Fruit fly (Drosophila melanogaster) whole organism, prepupa: ENCODE results near the gene hdm.

Source experiments
- CG11762 ChIP-seq: fragments of 200-800 bp; sonication (Bioruptor generic); optimal IDR thresholded peaks from 3 replicates; lab custom pipeline; 2016; ENCODE audit warnings: missing biosample characterization, missing genetic modification characterization; ENCODE audit not compliant: insufficient read depth
- CG1621 ChIP-seq: fragments of 200-800 bp; sonication (Bioruptor generic); optimal IDR thresholded peaks from 3 replicates; lab custom pipeline; 2018; ENCODE audit warnings: missing biosample characterization, mild to moderate bottlenecking, missing genetic modification characterization
- CG6854 ChIP-seq: fragments of 200-800 bp; sonication (Bioruptor generic); optimal IDR thresholded peaks from 2 replicates; lab custom pipeline; 2017; ENCODE audit warnings: missing biosample characterization, mild to moderate bottlenecking, missing genetic modification characterization
- CG8632 ChIP-seq: fragments of 200-800 bp; sonication (Bioruptor generic); optimal IDR thresholded peaks from 3 replicates; lab custom pipeline; 2016; ENCODE audit warnings: missing biosample characterization, missing genetic modification characterization
- Eip75B ChIP-seq: fragments of 200-800 bp; sonication (Bioruptor generic); optimal IDR thresholded peaks from 3 replicates; lab custom pipeline; 2016; ENCODE audit warnings: missing biosample characterization, missing genetic modification characterization
- Lpt ChIP-seq: fragments of 200-800 bp; sonication (Bioruptor generic); optimal IDR thresholded peaks from 3 replicates; lab custom pipeline; 2016; ENCODE audit warnings: missing biosample characterization, missing genetic modification characterization
- Met ChIP-seq: fragments of 200-800 bp; sonication (Bioruptor generic); optimal IDR thresholded peaks from 3 replicates; lab custom pipeline; 2016; ENCODE audit warnings: missing biosample characterization, missing genetic modification characterization
- Smox ChIP-seq: fragments of 200-800 bp; sonication (Bioruptor generic); optimal IDR thresholded peaks from 3 replicates; lab custom pipeline; 2016; ENCODE audit warnings: missing biosample characterization, missing genetic modification characterization
- Sox14 ChIP-seq: fragments of 200-800 bp; sonication (Bioruptor generic); optimal IDR thresholded peaks from 3 replicates; lab custom pipeline; 2016; ENCODE audit warnings: missing biosample characterization, missing genetic modification characterization

DNA sequence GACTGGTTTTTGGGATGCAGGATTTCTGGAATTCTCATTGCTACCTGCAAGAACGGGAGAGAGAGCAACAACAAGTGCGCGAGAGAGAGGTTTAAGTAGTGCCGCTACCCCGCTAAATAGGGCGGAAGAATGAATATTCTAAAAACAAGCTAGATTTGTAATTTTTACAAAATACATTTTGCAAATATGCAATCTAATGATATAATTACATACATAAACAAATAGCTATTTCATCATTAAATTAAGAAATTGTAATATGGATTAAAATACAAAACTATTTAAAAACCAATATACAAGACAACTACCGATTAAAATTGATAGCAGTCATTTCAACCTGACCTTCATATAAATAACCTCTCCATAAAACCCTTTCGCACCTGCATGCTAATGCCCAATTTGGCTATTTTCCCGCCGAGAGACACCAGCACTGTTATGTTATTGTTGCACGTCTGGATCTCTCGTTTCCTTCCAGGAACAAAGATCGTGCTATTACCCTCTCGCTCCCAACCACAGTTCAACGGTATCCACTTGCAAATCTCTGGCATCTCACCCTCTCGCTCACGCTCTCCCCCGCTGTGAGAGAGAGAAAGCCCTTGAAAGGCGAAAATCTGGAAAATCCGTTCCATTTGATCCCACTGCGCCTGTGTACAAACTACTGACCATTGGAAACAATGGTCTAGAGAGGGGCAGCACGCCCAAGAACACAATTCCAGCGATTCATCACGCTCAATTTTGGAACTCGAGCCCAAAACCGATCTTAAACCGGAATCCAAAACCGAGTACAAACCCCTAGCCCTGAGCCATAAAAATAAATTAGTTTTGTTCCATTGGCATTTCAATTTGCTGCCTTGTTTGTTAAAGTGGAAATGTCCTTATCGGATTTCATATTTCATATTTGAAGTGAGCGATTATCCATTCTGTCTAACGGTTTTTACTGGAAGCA lies 28.1 kb downstream of the hdm start, which contains the start of gene Nek2:
- TF ChIP-seq CG1621 (tag; lab: Kevin White, UChicago) (no peak), CG11762 (GFP tag; lab: Kevin White, UChicago) (no peak), Smox (peak; percentile 16), Met (GFP tag; lab: Kevin White, UChicago) (no peak), CG6854 (GFP tag; lab: Kevin White, UChicago) (no peak), Sox14 (GFP tag; lab: Kevin White, UChicago) (no peak), Eip75B (no peak), Lpt (GFP tag; lab: Kevin White, UChicago) (no peak), CG8632 (GFP tag; lab: Kevin White, UChicago) (no peak)
